Fruit fly (Drosophila melanogaster): ENCODE measurements around the gene Cpr72Ea.

DNA sequence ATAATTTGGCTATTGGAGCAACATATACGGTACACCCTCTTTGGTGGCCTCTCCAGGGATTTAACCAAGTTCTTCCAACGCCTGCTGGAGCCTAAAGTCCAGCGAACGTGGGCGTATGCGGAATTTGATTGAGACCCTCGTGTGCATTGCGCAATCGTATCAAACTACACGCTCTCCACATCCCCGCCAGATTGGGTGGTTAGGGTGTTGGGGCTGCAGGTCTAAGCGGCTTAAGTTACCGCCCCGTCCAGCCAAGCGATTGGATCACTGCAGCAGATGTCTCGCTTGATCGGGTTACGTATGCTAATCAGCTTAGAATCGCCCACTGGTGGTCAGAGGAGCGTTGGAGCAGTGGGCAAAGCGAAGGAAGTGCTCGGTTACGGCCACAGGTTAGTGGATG is 31.7 kb upstream of the Cpr72Ea start, which contains the start of gene CG33060:
- TF ChIP-seq Mnt (GFP tag; optimal IDR thresholded peaks at IDR 0.05) (no peak), kay (GFP tag; ENCODE audit: borderline replicate concordance) (no peak), cic (GFP tag; optimal IDR thresholded peaks at IDR 0.05) (no peak), CG33017 (tag; optimal IDR thresholded peaks at IDR 0.05) (no peak), pad (GFP tag; optimal IDR thresholded peaks at IDR 0.05) (no peak), CG7045 (GFP tag; optimal IDR thresholded peaks at IDR 0.05) (no peak), toe (GFP tag; optimal IDR thresholded peaks at IDR 0.05) (no peak), CG11617 (GFP tag; optimal IDR thresholded peaks at IDR 0.05) (no peak)

All from whole organism, adult.